Worm (Caenorhabditis elegans) whole organism, young adult: ENCODE results near the gene C16C8.5.

Source experiments
- F33H1.4 ChIP-seq: fragments of 200-800 bp; sonication (Bioruptor generic); IDR thresholded peaks from 2 replicates; pipeline ENCODE4 v1.3.6; 2022; ENCODE audit warnings: missing genetic modification reagents, missing genetic modification characterization, missing compliant biosample characterization
- ama-1 ChIP-seq, 3 experiments: fragments of 150-350 bp in 1 of 3; sonication (generic microtip) in 2 of 3; optimal IDR thresholded peaks; 2 replicates each; lab custom pipeline; 2014 to 2018; ENCODE audit warnings: missing biosample characterization in 2 of 3, missing genetic modification characterization in 2 of 3, missing genetic modification reagents in 2 of 3
- ceh-27 ChIP-seq: fragments of 200-800 bp; sonication (Bioruptor generic); optimal IDR thresholded peaks from 2 replicates; lab custom pipeline; 2018; ENCODE audit warnings: mild to moderate bottlenecking, missing genetic modification characterization, moderate library complexity, missing compliant biosample characterization
- nfya-1 ChIP-seq: sonication (generic microtip); optimal IDR thresholded peaks from 2 replicates; lab custom pipeline; 2017; ENCODE audit warnings: antibody characterized with exemption, missing compliant biosample characterization, missing genetic modification characterization, borderline replicate concordance; ENCODE audit not compliant: insufficient read depth

DNA sequence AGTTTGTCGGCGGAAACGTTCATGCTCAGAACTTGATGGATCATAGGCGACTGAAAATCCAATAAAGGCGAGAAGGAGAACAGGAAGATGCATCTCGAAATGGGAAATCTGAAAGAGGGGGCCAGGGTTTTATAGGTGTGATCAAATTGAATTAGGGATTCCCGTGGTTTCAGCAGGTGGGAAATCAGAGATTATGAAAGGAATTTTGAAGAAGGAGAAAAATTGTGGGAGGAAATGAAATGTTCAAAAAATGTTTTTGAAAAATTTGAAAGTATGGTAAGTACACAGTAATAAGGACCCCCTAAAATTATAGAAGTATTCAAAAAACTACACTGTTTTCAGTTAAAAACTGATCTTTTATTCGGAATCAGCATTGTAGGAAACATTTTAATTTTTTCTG, 25.4 kb upstream of the C16C8.5 start, which contains the start of gene Y49F6B.20:
- TF ChIP-seq ama-1 (optimal IDR thresholded peaks at IDR 0.05; lab: Kevin White, UChicago) (no peak), ama-1 (GFP tag; optimal IDR thresholded peaks at IDR 0.05; lab: Kevin White, UChicago) (no peak), ceh-27 (GFP tag; lab: Kevin White, UChicago) (no peak), F33H1.4 (GFP tag; lab: Robert Waterston, UW) (no peak), nfya-1 (tag; lab: Kevin White, UChicago) (no peak)
